Worm (Caenorhabditis elegans): ENCODE data around the gene Y51A2D.21.

ce11 chrV:18576128-18576527, 4.5 kb downstream of the Y51A2D.21 start:
- TF ChIP-seq hlh-30 (tag; optimal IDR thresholded peaks at IDR 0.05; ENCODE audit: insufficient read depth), result no peak
- no peak for TF ChIP-seq pha-2 (tag; optimal IDR thresholded peaks at IDR 0.05)
- TF ChIP-seq ceh-14 (tag; optimal IDR thresholded peaks at IDR 0.05), result no peak

Measured in whole organism, late embryonic.